Fruit fly (Drosophila melanogaster) whole organism, embryonic: ENCODE measurements around the gene CG32448.

Source experiments
- Bdp1 ChIP-seq: fragments of 200-800 bp; sonication (Bioruptor generic); optimal IDR thresholded peaks from 3 replicates; lab custom pipeline; 2016; ENCODE audit warnings: missing biosample characterization, missing genetic modification characterization
- CG11247 ChIP-seq: fragments of 200-800 bp; sonication (Bioruptor generic); IDR thresholded peaks from 2 replicates; pipeline ENCODE4 v1.3.6; 2022; ENCODE audit warnings: missing biosample characterization, missing genetic modification characterization
- CG12071 ChIP-seq: fragments of 200-800 bp; sonication (Bioruptor generic); optimal IDR thresholded peaks from 3 replicates; lab custom pipeline; 2018; ENCODE audit warnings: missing biosample characterization, mild to moderate bottlenecking, missing genetic modification characterization
- CG12391 ChIP-seq: fragments of 200-800 bp; sonication (Bioruptor generic); optimal IDR thresholded peaks from 3 replicates; lab custom pipeline; 2018; ENCODE audit warnings: missing biosample characterization, mild to moderate bottlenecking, missing genetic modification characterization, moderate library complexity
- CG14014 ChIP-seq: fragments of 200-800 bp; sonication (Bioruptor generic); IDR thresholded peaks from 2 replicates; pipeline ENCODE4 v1.3.6; 2022; ENCODE audit warnings: missing biosample characterization, missing genetic modification characterization
- CG14441 ChIP-seq: fragments of 200-800 bp; sonication (Bioruptor generic); IDR thresholded peaks from 2 replicates; pipeline ENCODE4 v1.3.6; 2022; ENCODE audit warnings: missing biosample characterization, missing genetic modification characterization
- CG15696 ChIP-seq: fragments of 200-800 bp; sonication (Bioruptor generic); optimal IDR thresholded peaks from 2 replicates; lab custom pipeline; 2019; ENCODE audit warnings: missing biosample characterization, mild to moderate bottlenecking, missing genetic modification characterization, moderate library complexity
- CG16813 ChIP-seq: fragments of 200-800 bp; sonication (Bioruptor generic); IDR thresholded peaks from 3 replicates; pipeline ENCODE4 v1.3.6; 2022; ENCODE audit warnings: missing biosample characterization, missing genetic modification characterization; ENCODE audit not compliant: partially characterized antibody
- CG16815 ChIP-seq: fragments of 200-800 bp; sonication (Bioruptor generic); optimal IDR thresholded peaks from 3 replicates; lab custom pipeline; 2017; ENCODE audit warnings: missing biosample characterization, mild to moderate bottlenecking, missing genetic modification characterization
- CG18262 ChIP-seq: fragments of 200-800 bp; optimal IDR thresholded peaks from 3 replicates; lab custom pipeline; 2019; ENCODE audit warnings: missing biosample characterization, mild to moderate bottlenecking, missing genetic modification characterization, moderate library complexity
- CG2712 ChIP-seq: fragments of 200-800 bp; optimal IDR thresholded peaks from 3 replicates; lab custom pipeline; 2019; ENCODE audit warnings: missing biosample characterization, mild to moderate bottlenecking, missing genetic modification characterization, moderate library complexity
- CG42726 ChIP-seq: fragments of 200-800 bp; sonication (Bioruptor generic); IDR thresholded peaks from 2 replicates; pipeline ENCODE4 v1.3.6; 2022; ENCODE audit warnings: missing biosample characterization, missing genetic modification characterization; ENCODE audit not compliant: partially characterized antibody
- CG43689 ChIP-seq: fragments of 200-800 bp; sonication (Bioruptor generic); IDR thresholded peaks from 2 replicates; pipeline ENCODE4 v1.3.6; 2022; ENCODE audit warnings: missing biosample characterization, missing genetic modification characterization
- CG5245 ChIP-seq: fragments of 200-800 bp; sonication (Bioruptor generic); optimal IDR thresholded peaks from 3 replicates; lab custom pipeline; 2016; ENCODE audit warnings: missing biosample characterization, missing genetic modification characterization
- CG6683 ChIP-seq: fragments of 200-800 bp; sonication (Bioruptor generic); optimal IDR thresholded peaks from 2 replicates; lab custom pipeline; 2017; ENCODE audit warnings: missing biosample characterization, mild to moderate bottlenecking, missing genetic modification characterization, missing genetic modification reagents
- CG7357 ChIP-seq: fragments of 200-800 bp; sonication (Bioruptor generic); IDR thresholded peaks from 3 replicates; pipeline ENCODE4 v1.3.6; 2022; ENCODE audit warnings: missing biosample characterization, missing genetic modification characterization
- CG9797 ChIP-seq: fragments of 200-800 bp; sonication (Bioruptor generic); optimal IDR thresholded peaks from 3 replicates; lab custom pipeline; 2018; ENCODE audit warnings: missing biosample characterization, mild to moderate bottlenecking, missing genetic modification characterization
- CG9876 ChIP-seq: fragments of 200-800 bp; sonication (Bioruptor generic); optimal IDR thresholded peaks from 2 replicates; lab custom pipeline; 2016; ENCODE audit warnings: missing biosample characterization, missing genetic modification characterization
- CG9932 ChIP-seq: fragments of 200-800 bp; sonication (Bioruptor generic); IDR thresholded peaks from 2 replicates; pipeline ENCODE4 v1.3.6; 2022; ENCODE audit warnings: missing biosample characterization, missing genetic modification characterization
- Chrac-16 ChIP-seq: fragments of 200-800 bp; sonication (Bioruptor generic); optimal IDR thresholded peaks from 3 replicates; lab custom pipeline; 2016; ENCODE audit warnings: missing biosample characterization, missing genetic modification characterization
- CrebB ChIP-seq: fragments of 200-800 bp; sonication (Bioruptor generic); optimal IDR thresholded peaks from 3 replicates; lab custom pipeline; 2018; ENCODE audit warnings: missing biosample characterization, mild to moderate bottlenecking, missing genetic modification characterization
- Dp ChIP-seq: fragments of 200-800 bp; sonication (Bioruptor generic); optimal IDR thresholded peaks from 2 replicates; lab custom pipeline; 2018; ENCODE audit warnings: missing biosample characterization, mild to moderate bottlenecking, missing genetic modification characterization, moderate library complexity
- Dref ChIP-seq: fragments of 200-800 bp; sonication (Bioruptor generic); IDR thresholded peaks from 2 replicates; pipeline ENCODE4 v1.3.6; 2022; ENCODE audit warnings: missing biosample characterization, missing genetic modification characterization
- E2f1 ChIP-seq: fragments of 200-800 bp; sonication (Bioruptor generic); IDR thresholded peaks from 2 replicates; pipeline ENCODE4 v1.3.6; 2022; ENCODE audit warnings: missing biosample characterization, missing genetic modification characterization
- Med ChIP-seq: fragments of 200-800 bp; sonication (Bioruptor generic); peaks from one replicate; lab custom pipeline; 2016; ENCODE audit warnings: missing biosample characterization, missing genetic modification characterization, mild to moderate bottlenecking, inconsistent platforms, moderate library complexity
- Sin3A ChIP-seq: fragments of >200 bp; optimal IDR thresholded peaks from 2 replicates; lab custom pipeline; 2018
- Spps ChIP-seq: fragments of 200-800 bp; sonication (Bioruptor generic); optimal IDR thresholded peaks from 2 replicates; lab custom pipeline; 2018; ENCODE audit warnings: missing biosample characterization, mild to moderate bottlenecking, missing genetic modification characterization
- Sry-δ ChIP-seq: fragments of 200-800 bp; sonication (Bioruptor generic); optimal IDR thresholded peaks from 2 replicates; lab custom pipeline; 2016; ENCODE audit warnings: missing biosample characterization, missing genetic modification characterization
- ase ChIP-seq: fragments of 200-800 bp; sonication (Bioruptor generic); IDR thresholded peaks from 3 replicates; pipeline ENCODE4 v1.3.6; 2022; ENCODE audit warnings: missing biosample characterization, missing genetic modification characterization
- btn ChIP-seq: fragments of 200-800 bp; sonication (Bioruptor generic); optimal IDR thresholded peaks from 2 replicates; lab custom pipeline; 2016; ENCODE audit warnings: missing biosample characterization, missing genetic modification characterization
- cad ChIP-seq: fragments of >200 bp; optimal IDR thresholded peaks from 2 replicates; lab custom pipeline; 2017; ENCODE audit warnings: missing biosample characterization, missing genetic modification characterization
- chinmo ChIP-seq: fragments of 200-800 bp; sonication (Bioruptor generic); IDR thresholded peaks from 4 replicates; pipeline ENCODE4 v1.3.6; 2022; ENCODE audit warnings: missing biosample characterization, missing genetic modification characterization; ENCODE audit not compliant: partially characterized antibody
- dimm ChIP-seq: fragments of 200-800 bp; sonication (Bioruptor generic); IDR thresholded peaks from 2 replicates; pipeline ENCODE4 v1.3.6; 2022; ENCODE audit warnings: missing biosample characterization, missing genetic modification characterization
- gcm2 ChIP-seq: fragments of 200-800 bp; sonication (Bioruptor generic); optimal IDR thresholded peaks from 2 replicates; lab custom pipeline; 2016; ENCODE audit warnings: missing biosample characterization, missing genetic modification characterization
- gem ChIP-seq: fragments of 200-800 bp; sonication (Bioruptor generic); optimal IDR thresholded peaks from 2 replicates; lab custom pipeline; 2019; ENCODE audit warnings: missing biosample characterization, mild to moderate bottlenecking, missing genetic modification characterization, moderate library complexity
- gsb-n ChIP-seq: fragments of 200-800 bp; sonication (Bioruptor generic); optimal IDR thresholded peaks from 3 replicates; lab custom pipeline; 2018; ENCODE audit warnings: missing biosample characterization, mild to moderate bottlenecking, missing genetic modification characterization
- lola ChIP-seq, 3 experiments: fragments of >200 bp in 2 of 3; fragments of 200-800 bp in 1 of 3; sonication (Bioruptor generic) in 1 of 3; optimal IDR thresholded peaks; 2 replicates each; lab custom pipeline; 2017 to 2019; ENCODE audit warnings: missing biosample characterization in 3 of 3, missing genetic modification characterization in 3 of 3, mild to moderate bottlenecking in 1 of 3, moderate library complexity in 1 of 3
- lov ChIP-seq, 2 experiments: fragments of 200-800 bp in 1 of 2; fragments of >200 bp in 1 of 2; sonication (Bioruptor generic) in 1 of 2; IDR thresholded peaks in 1 of 2; optimal IDR thresholded peaks in 1 of 2; 2 replicates in 1 of 2; 3 replicates in 1 of 2; pipeline versions ENCODE4 v1.3.6 to Lab custom; 2017 to 2022; ENCODE audit warnings: missing biosample characterization in 1 of 2, missing genetic modification characterization in 1 of 2
- mam ChIP-seq: fragments of 200-800 bp; sonication (Bioruptor generic); optimal IDR thresholded peaks from 3 replicates; lab custom pipeline; 2016; ENCODE audit warnings: missing biosample characterization, missing genetic modification characterization
- peb ChIP-seq: fragments of 200-800 bp; sonication (Bioruptor generic); IDR thresholded peaks from 2 replicates; pipeline ENCODE4 v1.3.6; 2022; ENCODE audit warnings: missing biosample characterization, missing genetic modification characterization
- pnt ChIP-seq: fragments of 200-800 bp; sonication (Bioruptor generic); optimal IDR thresholded peaks from 3 replicates; lab custom pipeline; 2016; ENCODE audit warnings: missing biosample characterization, missing genetic modification characterization
- prd ChIP-seq, 3 experiments: fragments of >200 bp in 2 of 3; fragments of 200-800 bp in 1 of 3; sonication (Bioruptor generic) in 1 of 3; optimal IDR thresholded peaks in 2 of 3; IDR thresholded peaks in 1 of 3; 2 replicates in 2 of 3; 3 replicates in 1 of 3; pipeline versions ENCODE4 v1.3.6 to Lab custom; 2017 to 2022; ENCODE audit warnings: missing biosample characterization in 1 of 3, missing genetic modification characterization in 1 of 3
- sens-2 ChIP-seq: fragments of 200-800 bp; sonication (Bioruptor generic); IDR thresholded peaks from 2 replicates; pipeline ENCODE4 v1.3.6; 2022; ENCODE audit warnings: missing biosample characterization, missing genetic modification characterization
- stwl ChIP-seq: fragments of 200-800 bp; sonication (Bioruptor generic); optimal IDR thresholded peaks from 3 replicates; lab custom pipeline; 2018; ENCODE audit warnings: missing biosample characterization, mild to moderate bottlenecking, missing genetic modification characterization, moderate library complexity
- tap ChIP-seq: fragments of 200-800 bp; optimal IDR thresholded peaks from 3 replicates; lab custom pipeline; 2019; ENCODE audit warnings: missing biosample characterization, mild to moderate bottlenecking, missing genetic modification characterization, moderate library complexity
- vnd ChIP-seq: fragments of 200-800 bp; sonication (Bioruptor generic); IDR thresholded peaks from 3 replicates; pipeline ENCODE4 v1.3.6; 2022; ENCODE audit warnings: missing biosample characterization, missing genetic modification characterization; ENCODE audit not compliant: partially characterized antibody
- zen ChIP-seq: fragments of 200-800 bp; sonication (Bioruptor generic); optimal IDR thresholded peaks from 3 replicates; lab custom pipeline; 2018; ENCODE audit warnings: missing biosample characterization, mild to moderate bottlenecking, missing genetic modification characterization, moderate library complexity

CG32448 gene

dm6 chr3L:21839720-21840641, 11.7 kb upstream of the CG32448 start (continued):
- TF ChIP-seq vnd (GFP tag; lab: Robert Waterston, UW): 0 out of 3 replicates have a peak, but pooled peaks have one; percentile 30
- peak; percentile 95 for TF ChIP-seq CG2712
- peak in 1 of 3 experiments; percentile 87 for TF ChIP-seq lola (GFP tag; optimal IDR thresholded peaks at IDR 0.05; lab: Kevin White, UChicago)
- peak; percentile 52; the same call in 1 of the 2 replicates for TF ChIP-seq sens-2 (GFP tag; lab: Robert Waterston, UW)
- peak; percentile 62; the same call in 1 of the 2 replicates for TF ChIP-seq dimm (GFP tag; lab: Robert Waterston, UW)
- no peak for TF ChIP-seq CG42726 (GFP tag; lab: Robert Waterston, UW)
- peak; percentile 90 for TF ChIP-seq CG14014 (GFP tag; lab: Robert Waterston, UW)
- TF ChIP-seq CG14441 (GFP tag; lab: Robert Waterston, UW): peak; percentile 93
- TF ChIP-seq gsb-n (tag; lab: Kevin White, UChicago): peak; percentile 89
- peak; percentile 91 for TF ChIP-seq E2f1
- TF ChIP-seq CG16815 (GFP tag; lab: Kevin White, UChicago): peak; percentile 88
- peak; percentile 80 for TF ChIP-seq Bdp1 (GFP tag; lab: Kevin White, UChicago)
- peak; percentile 88 for TF ChIP-seq peb (GFP tag; lab: Robert Waterston, UW)
- peak; percentile 88 for TF ChIP-seq CG5245 (GFP tag; lab: Kevin White, UChicago)
- peak; percentile 68 for TF ChIP-seq CG15696 (tag; lab: Kevin White, UChicago)
- peak; percentile 92 for TF ChIP-seq pnt
- peak; percentile 84 for TF ChIP-seq CG9932
- peak; percentile 99 for TF ChIP-seq Med (GFP tag; lab: Kevin White, UChicago)
- TF ChIP-seq Chrac-16 (GFP tag; lab: Kevin White, UChicago): peak; percentile 90
- TF ChIP-seq CG16813 (GFP tag; lab: Robert Waterston, UW): 0 out of 3 replicates have a peak, but pooled peaks have one; percentile 15
- TF ChIP-seq CG9797 (GFP tag; lab: Kevin White, UChicago): peak; percentile 9
- TF ChIP-seq CG7357: peak; percentile 82; the same call in 2 of the 3 replicates
- TF ChIP-seq Dref (GFP tag; lab: Robert Waterston, UW): peak; percentile 48
- no peak for TF ChIP-seq Sin3A
- TF ChIP-seq chinmo (GFP tag; lab: Robert Waterston, UW): peak; percentile 80; the same call in 2 of the 4 replicates
- TF ChIP-seq cad (GFP tag; lab: Kevin White, UChicago): no peak
- TF ChIP-seq CG6683 (GFP tag; lab: Kevin White, UChicago): peak; percentile 85
- peak; percentile 3 for TF ChIP-seq stwl
- peak; percentile 96 for TF ChIP-seq gem (tag; lab: Kevin White, UChicago)
- TF ChIP-seq mam (GFP tag; lab: Kevin White, UChicago): peak; percentile 95
- peak; percentile 90 for TF ChIP-seq btn (GFP tag; lab: Kevin White, UChicago)
- TF ChIP-seq CG18262 (tag; lab: Kevin White, UChicago): peak; percentile 96
- TF ChIP-seq Sry-δ: peak; percentile 64
- TF ChIP-seq gcm2 (GFP tag; lab: Kevin White, UChicago): peak; percentile 93
- TF ChIP-seq CG9876 (GFP tag; lab: Kevin White, UChicago): peak; percentile 78
- no peak for TF ChIP-seq lov (optimal IDR thresholded peaks at IDR 0.05; lab: Kevin White, UChicago)
- peak; percentile 85 for TF ChIP-seq lov (GFP tag; IDR thresholded peaks at IDR 0.05; lab: Robert Waterston, UW)
- TF ChIP-seq Spps (tag; lab: Kevin White, UChicago): peak; percentile 87
- peak; percentile 80 for TF ChIP-seq zen (tag; lab: Kevin White, UChicago)
- peak; percentile 70 for TF ChIP-seq CG43689 (GFP tag; lab: Robert Waterston, UW)
- peak; percentile 79 for TF ChIP-seq CrebB (tag; lab: Kevin White, UChicago)
- peak; percentile 94 for TF ChIP-seq CG12391
- peak; percentile 81 for TF ChIP-seq CG11247 (GFP tag; lab: Robert Waterston, UW)
- TF ChIP-seq tap (tag; lab: Kevin White, UChicago): peak; percentile 87
- peak; percentile 91 for TF ChIP-seq CG12071 (GFP tag; lab: Kevin White, UChicago)
- TF ChIP-seq Dp (GFP tag; lab: Kevin White, UChicago): no peak
- peak; percentile 73; the same call in 2 of the 3 replicates for TF ChIP-seq ase (GFP tag; lab: Robert Waterston, UW)
- TF ChIP-seq prd (optimal IDR thresholded peaks at IDR 0.05; lab: Kevin White, UChicago): no peak
- TF ChIP-seq prd (GFP tag; IDR thresholded peaks at IDR 0.05; lab: Robert Waterston, UW): peak; percentile 94
